Fruit fly (Drosophila melanogaster) whole organism: ENCODE data around the gene CG32638.

Experiments
- CG8478 ChIP-seq: fragments of >200 bp; optimal IDR thresholded peaks from 2 replicates; lab custom pipeline; 2018; ENCODE audit warnings: inconsistent platforms
- Dll ChIP-seq: fragments of >200 bp; optimal IDR thresholded peaks from 2 replicates; lab custom pipeline; 2017
- EcR ChIP-seq, 2 experiments: fragments of >200 bp; optimal IDR thresholded peaks; 2 replicates each; lab custom pipeline; 2017; ENCODE audit warnings: missing biosample characterization in 2 of 2, missing genetic modification characterization in 2 of 2, missing genetic modification reagents in 2 of 2
- pan ChIP-seq: fragments of >200 bp; optimal IDR thresholded peaks from 2 replicates; lab custom pipeline; 2017
- psq ChIP-seq: fragments of >200 bp; optimal IDR thresholded peaks from 2 replicates; lab custom pipeline; 2017
- usp ChIP-seq: fragments of >200 bp; optimal IDR thresholded peaks from 2 replicates; lab custom pipeline; 2017; ENCODE audit warnings: missing biosample characterization, missing genetic modification characterization, mixed read lengths

DNA sequence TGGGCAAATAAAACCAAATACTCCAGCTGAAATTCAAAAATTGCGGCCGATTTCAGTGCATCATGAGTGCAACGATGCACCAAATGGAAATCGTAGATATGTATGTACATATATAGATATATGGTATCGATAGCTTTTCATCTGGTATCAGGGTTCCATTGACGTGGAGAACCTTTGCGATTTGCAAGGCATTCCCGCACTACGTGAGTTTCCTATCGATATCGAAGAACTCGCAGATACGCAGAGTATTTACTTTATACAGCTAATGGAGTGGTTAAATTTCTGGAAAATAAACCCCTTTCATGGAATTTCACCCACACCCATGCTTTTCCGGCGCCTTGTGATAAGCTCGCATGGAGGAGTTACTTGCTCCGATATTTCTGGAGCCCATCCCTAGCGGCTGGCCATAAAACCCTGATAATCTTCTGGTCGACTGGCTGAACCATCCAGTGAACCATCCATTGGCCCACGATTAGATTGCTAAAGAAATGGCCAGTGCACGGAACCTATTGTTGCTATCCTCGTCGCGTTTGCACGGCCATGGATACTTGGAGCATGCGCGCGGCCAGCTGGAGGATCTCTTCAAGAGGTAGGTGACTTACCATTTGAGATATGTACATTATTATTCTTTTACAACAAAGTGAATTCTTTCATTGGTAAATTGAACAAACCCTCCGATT, 34.4 kb downstream of the CG32638 start, which contains the start of gene CG2200:
- no peak for TF ChIP-seq usp
- no peak for TF ChIP-seq psq (lab: Kevin White, UChicago)
- TF ChIP-seq CG8478 = no peak
- no peak for TF ChIP-seq EcR (GFP tag; optimal IDR thresholded peaks at IDR 0.05; lab: Kevin White, UChicago)
- no peak for TF ChIP-seq Dll (lab: Kevin White, UChicago)
- TF ChIP-seq pan (lab: Kevin White, UChicago) = no peak
